Fruit fly (Drosophila melanogaster) whole organism, wandering third instar larva: ENCODE measurements around the gene Tcs3.

ENCODE experiments used
- HLH106 ChIP-seq: fragments of 200-800 bp; optimal IDR thresholded peaks from 3 replicates; lab custom pipeline; 2019; ENCODE audit warnings: missing biosample characterization, mild to moderate bottlenecking, missing genetic modification characterization, moderate library complexity
- Hr78 ChIP-seq: fragments of >200 bp; optimal IDR thresholded peaks from 2 replicates; lab custom pipeline; 2017; ENCODE audit warnings: missing biosample characterization, missing genetic modification characterization
- Myc ChIP-seq: fragments of >200 bp; optimal IDR thresholded peaks from 2 replicates; lab custom pipeline; 2017
- Sp1 ChIP-seq: fragments of 200-800 bp; sonication (Bioruptor generic); optimal IDR thresholded peaks from 3 replicates; lab custom pipeline; 2019; ENCODE audit warnings: missing biosample characterization, mild to moderate bottlenecking, missing genetic modification characterization, moderate library complexity
- dl ChIP-seq, 2 experiments: fragments of 175-275, 200-275 bp in 1 of 2; fragments of 200-275 bp in 1 of 2; sonication (Bioruptor generic); optimal IDR thresholded peaks; lab custom pipeline; 2018; ENCODE audit warnings: mild to moderate bottlenecking in 2 of 2, missing biosample characterization in 2 of 2, missing genetic modification characterization in 2 of 2, moderate library complexity in 2 of 2; ENCODE audit not compliant: partially characterized antibody in 2 of 2, insufficient read depth in 1 of 2
- ey ChIP-seq: fragments of 200-800 bp; sonication (Bioruptor generic); optimal IDR thresholded peaks from 2 replicates; lab custom pipeline; 2016; ENCODE audit warnings: missing biosample characterization, missing genetic modification characterization
- fru ChIP-seq: fragments of 200-800 bp; sonication (Bioruptor generic); optimal IDR thresholded peaks from 3 replicates; lab custom pipeline; 2016; ENCODE audit warnings: missing biosample characterization, mild to moderate bottlenecking, missing genetic modification characterization
- jim ChIP-seq: fragments of 175-275, 200-325 bp; sonication (Bioruptor generic); optimal IDR thresholded peaks from 2 replicates; lab custom pipeline; 2016; ENCODE audit warnings: missing biosample characterization, mild to moderate bottlenecking, missing genetic modification characterization
- pan ChIP-seq: fragments of >200 bp; optimal IDR thresholded peaks from 2 replicates; lab custom pipeline; 2017
- psq ChIP-seq: fragments of 200-800 bp; sonication (Bioruptor generic); optimal IDR thresholded peaks from 3 replicates; lab custom pipeline; 2017; ENCODE audit warnings: missing biosample characterization, mild to moderate bottlenecking, missing genetic modification characterization, moderate library complexity

DNA sequence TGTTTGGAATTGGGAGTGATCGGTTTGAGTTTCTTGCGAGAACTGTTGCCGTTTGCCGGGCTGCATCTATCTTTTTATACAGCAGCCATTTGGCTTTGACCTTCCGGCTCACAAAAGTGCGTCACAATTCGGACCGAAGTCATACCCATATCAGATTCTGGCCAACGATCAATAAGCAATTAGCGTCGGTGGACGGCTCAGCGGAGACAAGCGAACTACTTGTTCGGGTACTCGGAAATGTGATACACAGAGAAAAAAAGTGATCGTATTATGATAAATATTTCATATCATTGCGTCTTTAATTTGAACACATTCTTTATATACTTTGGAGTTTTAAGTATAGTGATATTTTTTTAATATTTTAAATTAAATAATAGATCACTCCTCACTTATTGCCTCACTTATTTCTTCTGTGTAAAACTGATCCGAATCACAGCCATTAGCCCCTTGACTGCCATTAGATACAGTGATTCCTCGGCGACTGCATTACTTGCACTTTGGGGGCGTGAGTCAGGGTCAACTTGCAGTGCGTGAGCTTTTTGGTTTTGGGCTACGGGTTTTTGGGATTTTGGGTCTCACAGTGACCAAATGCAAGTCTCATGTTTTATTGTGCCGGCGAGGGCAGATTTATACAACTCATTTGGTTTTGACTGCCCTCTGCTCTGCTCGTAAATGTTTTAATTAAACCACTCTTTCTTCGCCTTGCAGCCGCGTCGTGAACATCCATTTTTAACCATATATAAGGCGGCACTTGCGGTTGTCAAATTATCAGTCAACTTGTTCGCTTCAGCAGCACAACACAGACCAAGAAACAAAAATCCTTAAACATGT is 45.8 kb upstream of the Tcs3 start, which contains the start of the genes CG13043 and CG13063:
- TF ChIP-seq jim (GFP tag; lab: Kevin White, UChicago) = no peak
- no peak for TF ChIP-seq Hr78
- TF ChIP-seq psq (GFP tag; lab: Kevin White, UChicago) = no peak
- no peak for TF ChIP-seq dl (GFP tag; optimal IDR thresholded peaks at IDR 0.05; lab: Kevin White, UChicago; ENCODE audit: insufficient read depth in 1 of 2, partially characterized antibody in 2 of 2)
- TF ChIP-seq HLH106 (tag; lab: Kevin White, UChicago) = no peak
- TF ChIP-seq ey = no peak
- no peak for TF ChIP-seq Sp1
- TF ChIP-seq Myc = no peak
- TF ChIP-seq fru (GFP tag; lab: Kevin White, UChicago) = no peak
- TF ChIP-seq pan = no peak
